Fruit fly (Drosophila melanogaster) whole organism, larva: ENCODE data around the gene Rcd7.

Experiments used
- noc ChIP-seq: fragments of 200-800 bp; sonication (Bioruptor generic); optimal IDR thresholded peaks from 3 replicates; lab custom pipeline; 2019; ENCODE audit warnings: missing biosample characterization, mild to moderate bottlenecking, missing genetic modification characterization, moderate library complexity

Rcd7 gene

dm6 chr3L:19544810-19545209 is at the start of gene Rcd7, which contains the start of gene CG46435:
Gene Rcd7 (plus strand): TSS chr3L:19545110.
Gene CG46435 (plus strand): TSS chr3L:19545110.
- TF ChIP-seq noc (tag; lab: Kevin White, UChicago) = no peak

dm6 chr3L:19495991-19496588 is 48.8 kb upstream of the Rcd7 start:
- peak; percentile 40 for TF ChIP-seq noc (tag; lab: Kevin White, UChicago)

dm6 chr3L:19496600-19496999 is 48.3 kb upstream of the Rcd7 start:
- TF ChIP-seq noc (tag; lab: Kevin White, UChicago) = no peak

- TF ChIP-seq noc (tag; lab: Kevin White, UChicago) = no peak
Observed at dm6 chr3L:19497135-19497534, 47.8 kb upstream of the Rcd7 start.

- no peak for TF ChIP-seq noc (tag; lab: Kevin White, UChicago)
Observed at dm6 chr3L:19497623-19498022, 47.3 kb upstream of the Rcd7 start, which contains the start of gene CG9449. Gene CG9449 (minus strand): TSS chr3L:19497723.

dm6 chr3L:19499334-19499733 is 45.6 kb upstream of the Rcd7 start:
- TF ChIP-seq noc (tag; lab: Kevin White, UChicago) = no peak

dm6 chr3L:19500698-19501097 is 44.2 kb upstream of the Rcd7 start, which contains the start of gene CG9451:
Gene CG9451 (minus strand): TSS chr3L:19500798.
- TF ChIP-seq noc (tag; lab: Kevin White, UChicago) = peak; percentile 20

dm6 chr3L:19503770-19504169 is 41.1 kb upstream of the Rcd7 start, which contains the start of gene CG9452:
Gene CG9452 (minus strand): TSS chr3L:19503870.
- TF ChIP-seq noc (tag; lab: Kevin White, UChicago) = no peak

- peak; percentile 71 for TF ChIP-seq noc (tag; lab: Kevin White, UChicago)
Observed at dm6 chr3L:19504719-19505118, 40.2 kb upstream of the Rcd7 start.

- no peak for TF ChIP-seq noc (tag; lab: Kevin White, UChicago)
Observed at dm6 chr3L:19512672-19513071, 32.2 kb upstream of the Rcd7 start.

dm6 chr3L:19516547-19516946 is 28.4 kb upstream of the Rcd7 start:
- TF ChIP-seq noc (tag; lab: Kevin White, UChicago) = no peak

dm6 chr3L:19518232-19518631 is 26.7 kb upstream of the Rcd7 start, which contains the start of gene Cpr76Ba:
Gene Cpr76Ba (minus strand): TSS chr3L:19518332.
- no peak for TF ChIP-seq noc (tag; lab: Kevin White, UChicago)

- TF ChIP-seq noc (tag; lab: Kevin White, UChicago) = no peak
Observed at dm6 chr3L:19519349-19519748, 25.6 kb upstream of the Rcd7 start, which contains the start of gene Cpr76Bb. Gene Cpr76Bb (plus strand): TSS chr3L:19519649.

- TF ChIP-seq noc (tag; lab: Kevin White, UChicago) = no peak
Observed at dm6 chr3L:19520645-19521044, 24.3 kb upstream of the Rcd7 start, which contains the start of gene Cpr76Bc. Gene Cpr76Bc (plus strand): TSS chr3L:19520945.

dm6 chr3L:19521093-19521492 is 23.8 kb upstream of the Rcd7 start:
- TF ChIP-seq noc (tag; lab: Kevin White, UChicago) = no peak

- TF ChIP-seq noc (tag; lab: Kevin White, UChicago) = no peak
Observed at dm6 chr3L:19524690-19525089, 20.2 kb upstream of the Rcd7 start.

dm6 chr3L:19525736-19526135 is 19.2 kb upstream of the Rcd7 start:
- no peak for TF ChIP-seq noc (tag; lab: Kevin White, UChicago)
